Worm (Caenorhabditis elegans) whole organism, L3 larva: Measurements from ENCODE around the gene wht-1.

Source experiments
- R02D3.7 ChIP-seq: fragments of 150-350 bp; optimal IDR thresholded peaks from 2 replicates; lab custom pipeline; 2014; ENCODE audit warnings: missing biosample characterization, missing genetic modification characterization
- aly-2 ChIP-seq: fragments of 150-350 bp; optimal IDR thresholded peaks from 2 replicates; lab custom pipeline; 2014; ENCODE audit warnings: missing biosample characterization, missing genetic modification characterization
- ama-1 ChIP-seq: fragments of 150-350 bp; optimal IDR thresholded peaks from 2 replicates; lab custom pipeline; 2018
- ceh-16 ChIP-seq: sonication (generic microtip); optimal IDR thresholded peaks from 2 replicates; lab custom pipeline; 2017; ENCODE audit warnings: missing biosample characterization, missing genetic modification characterization
- ceh-28 ChIP-seq: fragments of 150-350 bp; optimal IDR thresholded peaks from 2 replicates; lab custom pipeline; 2014; ENCODE audit warnings: missing biosample characterization, missing genetic modification reagents, missing genetic modification characterization
- ceh-82 ChIP-seq: fragments of 150-350 bp; optimal IDR thresholded peaks from 2 replicates; lab custom pipeline; 2014; ENCODE audit warnings: missing biosample characterization, missing genetic modification characterization
- ceh-9 ChIP-seq: sonication (generic microtip); optimal IDR thresholded peaks from 2 replicates; lab custom pipeline; 2018; ENCODE audit warnings: missing biosample characterization, missing genetic modification characterization
- daf-12 ChIP-seq: fragments of 150-350 bp; optimal IDR thresholded peaks from 2 replicates; lab custom pipeline; 2014; ENCODE audit warnings: missing biosample characterization, missing genetic modification reagents, missing genetic modification characterization
- egl-27 ChIP-seq: sonication (generic microtip); optimal IDR thresholded peaks from 4 replicates; lab custom pipeline; 2017; ENCODE audit warnings: missing biosample characterization, missing genetic modification reagents, missing genetic modification characterization
- egl-5 ChIP-seq: fragments of 150-350 bp; optimal IDR thresholded peaks from 2 replicates; lab custom pipeline; 2017; ENCODE audit warnings: missing biosample characterization, missing genetic modification reagents, missing genetic modification characterization, inconsistent platforms
- elt-1 ChIP-seq: fragments of 150-350 bp; optimal IDR thresholded peaks from 2 replicates; lab custom pipeline; 2014; ENCODE audit warnings: missing biosample characterization, missing genetic modification characterization
- elt-2 ChIP-seq: sonication (generic microtip); optimal IDR thresholded peaks from 2 replicates; lab custom pipeline; 2016; ENCODE audit warnings: missing genetic modification reagents, mild to moderate bottlenecking, missing genetic modification characterization, missing compliant biosample characterization
- elt-3 ChIP-seq, 3 experiments: fragments of 150-350 bp in 1 of 3; sonication (generic microtip) in 2 of 3; optimal IDR thresholded peaks; 2 replicates in 2 of 3; 4 replicates in 1 of 3; lab custom pipeline; 2014 to 2017; ENCODE audit warnings: missing biosample characterization in 3 of 3, missing genetic modification characterization in 3 of 3
- eor-1 ChIP-seq, 2 experiments: fragments of 150-350 bp; optimal IDR thresholded peaks; 2 replicates each; lab custom pipeline; 2014 to 2018; ENCODE audit warnings: missing biosample characterization in 2 of 2, missing genetic modification characterization in 2 of 2
- fkh-10 ChIP-seq: sonication (generic microtip); optimal IDR thresholded peaks from 2 replicates; lab custom pipeline; 2017; ENCODE audit warnings: missing biosample characterization, missing genetic modification reagents, missing genetic modification characterization
- fkh-2 ChIP-seq: fragments of 150-350 bp; optimal IDR thresholded peaks from 2 replicates; lab custom pipeline; 2014; ENCODE audit warnings: missing biosample characterization, missing genetic modification reagents, missing genetic modification characterization
- fos-1 ChIP-seq: fragments of 150-350 bp; optimal IDR thresholded peaks from 2 replicates; lab custom pipeline; 2014; ENCODE audit warnings: missing biosample characterization, missing genetic modification characterization
- hmg-11 ChIP-seq: sonication (generic microtip); optimal IDR thresholded peaks from 2 replicates; lab custom pipeline; 2016; ENCODE audit warnings: missing genetic modification characterization, missing compliant biosample characterization
- jun-1 ChIP-seq: fragments of 150-350 bp; optimal IDR thresholded peaks from 2 replicates; lab custom pipeline; 2014; ENCODE audit warnings: missing biosample characterization, missing genetic modification reagents, missing genetic modification characterization
- lin-15B ChIP-seq: fragments of 150-350 bp; optimal IDR thresholded peaks from 2 replicates; lab custom pipeline; 2014; ENCODE audit warnings: missing biosample characterization, missing genetic modification characterization
- lin-39 ChIP-seq: fragments of 150-350 bp; optimal IDR thresholded peaks from 2 replicates; lab custom pipeline; 2018; ENCODE audit warnings: missing biosample characterization, missing genetic modification reagents, missing genetic modification characterization
- lsy-12 ChIP-seq: sonication (generic microtip); optimal IDR thresholded peaks from 2 replicates; lab custom pipeline; 2016; ENCODE audit warnings: mild to moderate bottlenecking, missing genetic modification characterization, missing compliant biosample characterization
- mdl-1 ChIP-seq: fragments of 150-350 bp; optimal IDR thresholded peaks from 2 replicates; lab custom pipeline; 2014; ENCODE audit warnings: missing biosample characterization, missing genetic modification characterization
- mml-1 ChIP-seq: fragments of 150-350 bp; sonication (generic microtip); optimal IDR thresholded peaks from 3 replicates; lab custom pipeline; 2014; ENCODE audit warnings: missing biosample characterization, missing genetic modification characterization
- nfya-1 ChIP-seq: sonication (generic microtip); optimal IDR thresholded peaks from 2 replicates; lab custom pipeline; 2017; ENCODE audit warnings: missing genetic modification characterization, mild to moderate bottlenecking, missing compliant biosample characterization, antibody characterized with exemption, moderate library complexity; ENCODE audit not compliant: insufficient read depth
- nhr-11 ChIP-seq: fragments of 150-350 bp; optimal IDR thresholded peaks from 2 replicates; lab custom pipeline; 2014; ENCODE audit warnings: missing biosample characterization, missing genetic modification characterization
- nhr-23 ChIP-seq: fragments of 150-350 bp; optimal IDR thresholded peaks from 2 replicates; lab custom pipeline; 2014; ENCODE audit warnings: missing biosample characterization, missing genetic modification reagents, missing genetic modification characterization
- nhr-237 ChIP-seq: fragments of 150-350 bp; optimal IDR thresholded peaks from 2 replicates; lab custom pipeline; 2014; ENCODE audit warnings: missing biosample characterization, missing genetic modification characterization
- nhr-25 ChIP-seq: sonication (generic microtip); optimal IDR thresholded peaks from 2 replicates; lab custom pipeline; 2017; ENCODE audit warnings: missing biosample characterization, missing genetic modification characterization
- nhr-28 ChIP-seq: fragments of 150-350 bp; optimal IDR thresholded peaks from 2 replicates; lab custom pipeline; 2014; ENCODE audit warnings: missing biosample characterization, missing genetic modification characterization
- nhr-43 ChIP-seq: sonication (generic microtip); optimal IDR thresholded peaks from 2 replicates; lab custom pipeline; 2016; ENCODE audit warnings: mild to moderate bottlenecking, missing genetic modification characterization, missing compliant biosample characterization; ENCODE audit not compliant: poor library complexity, severe bottlenecking
- nhr-67 ChIP-seq: fragments of 150-350 bp; optimal IDR thresholded peaks from 2 replicates; lab custom pipeline; 2014; ENCODE audit warnings: missing biosample characterization, missing genetic modification characterization
- nhr-76 ChIP-seq: fragments of 150-350 bp; sonication (generic microtip); optimal IDR thresholded peaks from 5 replicates; lab custom pipeline; 2014; ENCODE audit warnings: missing biosample characterization, missing genetic modification characterization
- nhr-77 ChIP-seq: fragments of 150-350 bp; optimal IDR thresholded peaks from 2 replicates; lab custom pipeline; 2014; ENCODE audit warnings: missing biosample characterization, missing genetic modification characterization
- pha-4 ChIP-seq: fragments of 150-350 bp; optimal IDR thresholded peaks from 2 replicates; lab custom pipeline; 2014; ENCODE audit warnings: missing biosample characterization, missing genetic modification reagents, missing genetic modification characterization
- pqm-1 ChIP-seq: fragments of 150-350 bp; optimal IDR thresholded peaks from 2 replicates; lab custom pipeline; 2017; ENCODE audit warnings: missing biosample characterization, missing genetic modification characterization, inconsistent platforms
- sea-2 ChIP-seq: fragments of 150-350 bp; sonication (generic microtip); optimal IDR thresholded peaks from 4 replicates; lab custom pipeline; 2014; ENCODE audit warnings: missing biosample characterization, missing genetic modification reagents, missing genetic modification characterization
- skn-1 ChIP-seq: fragments of 150-350 bp; optimal IDR thresholded peaks from 2 replicates; lab custom pipeline; 2014; ENCODE audit warnings: missing biosample characterization, missing genetic modification characterization
- snpc-4 ChIP-seq: fragments of 150-350 bp; optimal IDR thresholded peaks from 2 replicates; lab custom pipeline; 2014; ENCODE audit warnings: missing biosample characterization, missing genetic modification characterization
- tbx-2 ChIP-seq: sonication (generic microtip); optimal IDR thresholded peaks from 2 replicates; lab custom pipeline; 2016; ENCODE audit warnings: mild to moderate bottlenecking, missing genetic modification characterization, missing compliant biosample characterization
- unc-62 ChIP-seq: fragments of 150-350 bp; sonication (generic microtip); optimal IDR thresholded peaks from 4 replicates; lab custom pipeline; 2014; ENCODE audit warnings: missing biosample characterization, missing genetic modification reagents, missing genetic modification characterization
- zag-1 ChIP-seq: fragments of 150-350 bp; optimal IDR thresholded peaks from 2 replicates; lab custom pipeline; 2014; ENCODE audit warnings: missing biosample characterization, missing genetic modification characterization
- ztf-11 ChIP-seq: fragments of 150-350 bp; optimal IDR thresholded peaks from 2 replicates; lab custom pipeline; 2014; ENCODE audit warnings: missing biosample characterization, missing genetic modification characterization
- ztf-4 ChIP-seq: fragments of 150-350 bp; optimal IDR thresholded peaks from 2 replicates; lab custom pipeline; 2014; ENCODE audit warnings: missing biosample characterization, missing genetic modification characterization

Gene wht-1

ce11 chrIII:6123647-6124046 lies 36.1 kb upstream of the wht-1 start:
- no peak for TF ChIP-seq daf-12 (tag; lab: Kevin White, UChicago)
- TF ChIP-seq aly-2 (tag; lab: Kevin White, UChicago) = peak; percentile 42
- peak; percentile 13 for TF ChIP-seq ama-1 (lab: Kevin White, UChicago)
- TF ChIP-seq nfya-1 = no peak
- TF ChIP-seq ceh-82 (tag; lab: Kevin White, UChicago) = peak; percentile 36
- TF ChIP-seq fkh-10 (GFP tag; lab: Kevin White, UChicago) = no peak
- TF ChIP-seq lsy-12 (tag; lab: Kevin White, UChicago) = peak; percentile 37

DNA sequence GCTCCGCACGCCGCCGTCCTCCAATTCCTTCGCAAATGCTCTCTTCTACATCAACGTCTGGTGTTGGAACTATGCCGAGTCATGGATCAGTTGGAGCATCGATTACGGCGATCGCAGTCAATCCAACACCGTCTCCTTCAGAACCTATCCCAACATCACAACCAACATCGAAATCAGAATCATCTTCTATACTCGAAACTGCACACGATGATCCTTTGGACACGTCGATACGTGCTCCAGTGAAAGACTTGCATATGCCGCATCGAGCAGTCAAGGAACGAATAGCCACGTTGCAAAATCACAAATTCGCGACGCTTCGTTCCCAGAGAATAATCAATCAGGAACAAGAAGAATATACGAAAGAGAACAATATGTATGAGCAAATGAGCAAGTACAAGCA lies 33.4 kb upstream of the wht-1 start:
- no peak for TF ChIP-seq ceh-82 (tag; lab: Kevin White, UChicago)
- no peak for TF ChIP-seq fkh-2 (tag; lab: Kevin White, UChicago)
- TF ChIP-seq nhr-11 (tag; lab: Kevin White, UChicago) = no peak
- TF ChIP-seq ztf-4 (tag; lab: Kevin White, UChicago) = no peak
- TF ChIP-seq elt-3 (tag; optimal IDR thresholded peaks at IDR 0.05; lab: Kevin White, UChicago) = no peak
- TF ChIP-seq, all 47 proteins: peak for 0

- TF ChIP-seq mdl-1 (tag; lab: Kevin White, UChicago) = no peak
- TF ChIP-seq hmg-11 (tag; lab: Kevin White, UChicago) = no peak
- TF ChIP-seq eor-1 (tag; optimal IDR thresholded peaks at IDR 0.05; lab: Kevin White, UChicago) = no peak
- TF ChIP-seq nhr-25 (tag; lab: Kevin White, UChicago) = no peak
- no peak for TF ChIP-seq ceh-16 (tag; lab: Kevin White, UChicago)
- TF ChIP-seq nfya-1 = no peak
- no peak for TF ChIP-seq ztf-11
- TF ChIP-seq nhr-76 = no peak
- no peak for TF ChIP-seq jun-1 (tag; lab: Kevin White, UChicago)
- no peak for TF ChIP-seq ceh-9 (tag; lab: Kevin White, UChicago)
- TF ChIP-seq ztf-4 (tag; lab: Kevin White, UChicago) = no peak
- no peak for TF ChIP-seq nhr-28 (tag; lab: Kevin White, UChicago)
- TF ChIP-seq unc-62 (GFP tag; lab: Kevin White, UChicago) = no peak
- TF ChIP-seq fos-1 = no peak
- no peak for TF ChIP-seq R02D3.7 (tag; lab: Kevin White, UChicago)
- no peak for TF ChIP-seq elt-1 (tag; lab: Kevin White, UChicago)
- TF ChIP-seq fkh-2 (tag; lab: Kevin White, UChicago) = no peak
- TF ChIP-seq mml-1 (tag; lab: Kevin White, UChicago) = no peak
- TF ChIP-seq egl-5 (tag; lab: Kevin White, UChicago) = no peak
These were observed 30.8 kb upstream of the wht-1 start, which contains the start of gene kin-18 for ce11 chrIII:6118320-6118719. Gene kin-18 (plus strand): TSS chrIII:6118620.

DNA sequence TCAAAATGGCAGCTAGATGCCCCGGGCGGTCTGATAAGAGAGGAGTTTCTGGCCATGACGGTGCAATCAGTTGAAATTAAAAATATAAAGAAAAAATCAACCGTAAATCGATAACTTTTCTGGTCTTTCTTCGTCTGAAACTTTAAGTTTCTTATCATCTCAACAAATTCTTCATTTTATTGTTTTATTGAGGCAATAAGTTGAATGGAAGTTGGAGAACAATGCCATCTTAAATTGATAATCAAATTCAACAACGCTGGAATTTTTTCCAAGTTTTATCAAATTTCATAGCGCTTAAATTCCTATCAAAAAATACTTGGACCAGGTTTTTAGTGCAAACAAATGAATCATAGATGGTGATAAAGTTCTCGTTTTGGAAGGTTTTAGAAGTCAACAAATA lies 29.4 kb upstream of the wht-1 start:
- TF ChIP-seq pha-4 (tag; lab: Kevin White, UChicago) = peak; percentile 39
- TF ChIP-seq pqm-1 = peak; percentile 77
- TF ChIP-seq elt-2 (tag; lab: Kevin White, UChicago) = peak; percentile 97
- no peak for TF ChIP-seq snpc-4 (tag; lab: Kevin White, UChicago)
- TF ChIP-seq tbx-2 (tag; lab: Kevin White, UChicago) = no peak

- no peak for TF ChIP-seq nhr-23 (tag; lab: Kevin White, UChicago)
- TF ChIP-seq snpc-4 (tag; lab: Kevin White, UChicago) = no peak
- TF ChIP-seq nhr-77 (tag; lab: Kevin White, UChicago) = no peak
- peak; percentile 49 for TF ChIP-seq skn-1
- TF ChIP-seq nhr-25 (tag; lab: Kevin White, UChicago) = peak; percentile 54
- no peak for TF ChIP-seq mml-1 (tag; lab: Kevin White, UChicago)
- TF ChIP-seq nhr-237 (tag; lab: Kevin White, UChicago) = no peak
- TF ChIP-seq R02D3.7 (tag; lab: Kevin White, UChicago) = no peak
- no peak for TF ChIP-seq fkh-10 (GFP tag; lab: Kevin White, UChicago)
- no peak for TF ChIP-seq ztf-11
- peak; percentile 43 for TF ChIP-seq pha-4 (tag; lab: Kevin White, UChicago)
- no peak for TF ChIP-seq nhr-28 (tag; lab: Kevin White, UChicago)
- TF ChIP-seq lin-39 = peak; percentile 7
- peak; percentile 76 for TF ChIP-seq hmg-11 (tag; lab: Kevin White, UChicago)
- TF ChIP-seq elt-2 (tag; lab: Kevin White, UChicago) = no peak
- peak; percentile 28 for TF ChIP-seq lin-15B
- no peak for TF ChIP-seq ama-1 (lab: Kevin White, UChicago)
- no peak for TF ChIP-seq egl-27 (tag; lab: Kevin White, UChicago)
- TF ChIP-seq ceh-9 (tag; lab: Kevin White, UChicago) = no peak
- TF ChIP-seq nhr-11 (tag; lab: Kevin White, UChicago) = no peak
- TF ChIP-seq sea-2 (GFP tag; lab: Kevin White, UChicago) = no peak
- TF ChIP-seq nhr-43 (tag; lab: Kevin White, UChicago) = no peak
- TF ChIP-seq nhr-67 = no peak
- TF ChIP-seq nfya-1 = peak; percentile 42
- no peak for TF ChIP-seq ceh-28
- TF ChIP-seq zag-1 (tag; lab: Kevin White, UChicago) = no peak
These were observed 28.8 kb upstream of the wht-1 start, which contains the start of gene nmt-1 for ce11 chrIII:6116281-6116886. Gene nmt-1 (minus strand): TSS chrIII:6116331.
